Fruit fly (Drosophila melanogaster): ENCODE data around the gene CG46460.

DNA sequence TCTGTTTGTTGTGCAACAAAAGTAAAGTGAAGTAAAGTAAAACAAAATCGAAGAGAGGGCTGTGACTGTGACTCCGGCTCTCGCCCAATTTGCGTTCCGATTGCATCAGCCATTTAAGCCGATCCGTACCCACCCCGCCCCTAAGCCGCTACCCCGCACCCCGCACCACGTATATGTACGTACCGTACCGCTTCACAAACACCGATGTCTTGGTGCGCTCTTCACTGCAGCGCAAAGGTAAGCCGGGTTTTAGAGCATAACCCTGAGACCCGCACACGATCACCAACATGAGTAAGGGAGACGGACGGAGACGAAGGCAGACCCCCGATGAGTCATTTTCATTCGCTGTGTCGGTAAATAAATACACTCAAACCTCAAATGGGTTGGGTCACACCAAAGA is 5.1 kb upstream of the CG46460 start:
- TF ChIP-seq pan (optimal IDR thresholded peaks at IDR 0.05), result no peak
- no peak for TF ChIP-seq Dll (optimal IDR thresholded peaks at IDR 0.05)
- no peak for TF ChIP-seq psq (optimal IDR thresholded peaks at IDR 0.05)
